Worm (Caenorhabditis elegans) whole organism, L4/young adult: Measurements from ENCODE around the gene mom-2.

Experiments used
- W03F9.2 ChIP-seq: fragments of 150-350 bp; optimal IDR thresholded peaks from 2 replicates; lab custom pipeline; 2014; ENCODE audit warnings: missing biosample characterization, missing genetic modification characterization
- dao-5 ChIP-seq: sonication (generic microtip); optimal IDR thresholded peaks from 2 replicates; lab custom pipeline; 2016; ENCODE audit warnings: missing genotype, missing genetic modification characterization, moderate library complexity, missing compliant biosample characterization
- him-1 ChIP-seq: sonication (generic microtip); optimal IDR thresholded peaks from 2 replicates; lab custom pipeline; 2016; ENCODE audit warnings: missing genotype, missing genetic modification reagents, missing genetic modification characterization, missing compliant biosample characterization

ce11 chrV:8400808-8401207 lies 45.0 kb downstream of the mom-2 start:
- TF ChIP-seq him-1 (tag; lab: Kevin White, UChicago) (no peak), W03F9.2 (tag; lab: Kevin White, UChicago) (no peak), dao-5 (no peak)
